Fruit fly (Drosophila melanogaster): ENCODE results near the gene muc.

muc gene

DNA sequence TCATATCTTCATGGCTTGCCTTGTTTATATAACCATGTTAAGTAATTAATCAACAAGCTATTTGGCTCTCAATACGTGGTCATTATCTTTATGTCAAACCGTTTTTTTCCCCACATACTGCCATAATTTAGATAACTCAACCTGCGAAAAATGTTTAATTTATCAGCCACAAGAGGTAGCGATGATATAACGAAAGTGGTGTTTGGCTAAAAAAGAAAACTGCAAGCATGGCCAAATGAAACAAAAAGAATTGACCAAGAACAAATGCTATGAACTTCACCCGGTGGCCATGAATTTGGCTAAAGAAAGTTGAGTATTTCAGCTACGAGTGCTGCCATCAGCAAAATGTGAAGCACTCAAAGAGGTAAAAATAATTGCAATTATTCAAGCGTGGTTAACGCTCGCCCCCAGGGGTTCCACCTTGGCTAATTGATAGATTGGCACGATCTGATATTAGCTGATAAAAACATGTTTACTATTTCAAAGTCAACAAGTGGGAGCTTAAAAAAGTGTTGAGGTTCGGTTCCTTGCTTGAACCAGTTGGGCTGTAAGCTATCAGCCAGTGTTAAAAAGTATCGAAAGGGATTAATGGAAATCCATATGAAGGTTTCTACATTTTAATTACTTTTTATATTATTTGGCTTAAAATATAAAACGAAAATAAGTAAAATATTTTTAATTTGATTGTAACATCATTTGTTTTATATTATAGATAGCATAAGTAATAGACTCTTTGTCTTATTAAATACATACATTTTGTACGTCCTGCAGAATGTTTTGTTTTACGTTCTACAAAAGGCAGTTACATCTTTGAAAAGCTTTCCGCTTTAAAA lies 10.0 kb downstream of the muc start (continued):
- TF ChIP-seq ara (GFP tag; IDR thresholded peaks at IDR 0.05) (peak; percentile 50; the same call in 1 of the 2 replicates), CG8388 (GFP tag; optimal IDR thresholded peaks at IDR 0.05) (peak; percentile 3), gcm2 (GFP tag; optimal IDR thresholded peaks at IDR 0.05) (peak; percentile 71), eyg (GFP tag; optimal IDR thresholded peaks at IDR 0.05) (peak; percentile 79), nom (GFP tag; optimal IDR thresholded peaks at IDR 0.05) (no peak), bowl (GFP tag; IDR thresholded peaks at IDR 0.05) (peak; percentile 70), chn (GFP tag; optimal IDR thresholded peaks at IDR 0.05) (peak; percentile 29), CG34376 (GFP tag; optimal IDR thresholded peaks at IDR 0.05) (peak; percentile 93), CG9437 (GFP tag; optimal IDR thresholded peaks at IDR 0.05) (no peak), CG13424 (tag; optimal IDR thresholded peaks at IDR 0.05) (peak; percentile 61), so (GFP tag; IDR thresholded peaks at IDR 0.05) (peak; percentile 79; the same call in 2 of the 3 replicates), Poxn (GFP tag; IDR thresholded peaks at IDR 0.05) (0 out of 2 replicates have a peak, but pooled peaks have one; percentile 26), chif (GFP tag; optimal IDR thresholded peaks at IDR 0.05) (peak; percentile 32 to 66), Gug (GFP tag; IDR thresholded peaks at IDR 0.05) (no peak), Ptx1 (GFP tag; IDR thresholded peaks at IDR 0.05) (peak; percentile 61), Mes4 (GFP tag; optimal IDR thresholded peaks at IDR 0.05) (peak; percentile 52), CG1024 (GFP tag; IDR thresholded peaks at IDR 0.05) (peak; percentile 81), wor (GFP tag; IDR thresholded peaks at IDR 0.05) (peak; percentile 42), cas (GFP tag; IDR thresholded peaks at IDR 0.05) (peak; percentile 58), CG17829 (tag; optimal IDR thresholded peaks at IDR 0.05) (no peak), CG10274 (GFP tag; optimal IDR thresholded peaks at IDR 0.05) (no peak), sens (GFP tag) (peak; percentile 93), CG31441 (GFP tag; IDR thresholded peaks at IDR 0.05) (peak; percentile 43; the same call in 1 of the 2 replicates), Scr (GFP tag; IDR thresholded peaks at IDR 0.05; ENCODE audit: partially characterized antibody) (no peak), amos (GFP tag; IDR thresholded peaks at IDR 0.05; ENCODE audit: partially characterized antibody) (no peak), CG15073 (GFP tag; optimal IDR thresholded peaks at IDR 0.05) (peak; percentile 21), lilli (GFP tag; optimal IDR thresholded peaks at IDR 0.05) (peak; percentile 48), TFAM (GFP tag; optimal IDR thresholded peaks at IDR 0.05) (no peak), CG3995 (GFP tag; optimal IDR thresholded peaks at IDR 0.05) (no peak), disco-r (GFP tag; optimal IDR thresholded peaks at IDR 0.05) (peak; percentile 31), Hr51 (GFP tag; optimal IDR thresholded peaks at IDR 0.05) (peak; percentile 46 to 62), zfh1 (GFP tag; IDR thresholded peaks at IDR 0.05) (peak; percentile 78), cwo (GFP tag; optimal IDR thresholded peaks at IDR 0.05) (peak; percentile 55), CG13775 (GFP tag; optimal IDR thresholded peaks at IDR 0.05) (peak; percentile 44), CG15514 (GFP tag; optimal IDR thresholded peaks at IDR 0.05) (peak; percentile 91), tio (GFP tag; optimal IDR thresholded peaks at IDR 0.05) (peak; percentile 68), ham (GFP tag; IDR thresholded peaks at IDR 0.05) (peak; percentile 19; the same call in 1 of the 2 replicates), ken (GFP tag; IDR thresholded peaks at IDR 0.05) (no peak), Optix (GFP tag; IDR thresholded peaks at IDR 0.05) (peak; percentile 53; the same call in 2 of the 3 replicates), CG14050 (GFP tag; IDR thresholded peaks at IDR 0.05) (peak; percentile 72), btn (GFP tag; optimal IDR thresholded peaks at IDR 0.05) (peak; percentile 48), CG34224 (GFP tag; IDR thresholded peaks at IDR 0.05; ENCODE audit: partially characterized antibody) (no peak), salm (tag; optimal IDR thresholded peaks at IDR 0.05) (peak; percentile 11), Kr (GFP tag; optimal IDR thresholded peaks at IDR 0.05) (no peak), emc (GFP tag; optimal IDR thresholded peaks at IDR 0.05) (peak; percentile 19), CG6683 (GFP tag; optimal IDR thresholded peaks at IDR 0.05) (peak; percentile 55), Elba2 (GFP tag; optimal IDR thresholded peaks at IDR 0.05) (no peak), slou (GFP tag; optimal IDR thresholded peaks at IDR 0.05) (peak; percentile 72), jigr1 (GFP tag; IDR thresholded peaks at IDR 0.05) (no peak)

All from whole organism, embryonic.